Fruit fly (Drosophila melanogaster): Measurements from ENCODE around the gene grp.

The grp gene

DNA sequence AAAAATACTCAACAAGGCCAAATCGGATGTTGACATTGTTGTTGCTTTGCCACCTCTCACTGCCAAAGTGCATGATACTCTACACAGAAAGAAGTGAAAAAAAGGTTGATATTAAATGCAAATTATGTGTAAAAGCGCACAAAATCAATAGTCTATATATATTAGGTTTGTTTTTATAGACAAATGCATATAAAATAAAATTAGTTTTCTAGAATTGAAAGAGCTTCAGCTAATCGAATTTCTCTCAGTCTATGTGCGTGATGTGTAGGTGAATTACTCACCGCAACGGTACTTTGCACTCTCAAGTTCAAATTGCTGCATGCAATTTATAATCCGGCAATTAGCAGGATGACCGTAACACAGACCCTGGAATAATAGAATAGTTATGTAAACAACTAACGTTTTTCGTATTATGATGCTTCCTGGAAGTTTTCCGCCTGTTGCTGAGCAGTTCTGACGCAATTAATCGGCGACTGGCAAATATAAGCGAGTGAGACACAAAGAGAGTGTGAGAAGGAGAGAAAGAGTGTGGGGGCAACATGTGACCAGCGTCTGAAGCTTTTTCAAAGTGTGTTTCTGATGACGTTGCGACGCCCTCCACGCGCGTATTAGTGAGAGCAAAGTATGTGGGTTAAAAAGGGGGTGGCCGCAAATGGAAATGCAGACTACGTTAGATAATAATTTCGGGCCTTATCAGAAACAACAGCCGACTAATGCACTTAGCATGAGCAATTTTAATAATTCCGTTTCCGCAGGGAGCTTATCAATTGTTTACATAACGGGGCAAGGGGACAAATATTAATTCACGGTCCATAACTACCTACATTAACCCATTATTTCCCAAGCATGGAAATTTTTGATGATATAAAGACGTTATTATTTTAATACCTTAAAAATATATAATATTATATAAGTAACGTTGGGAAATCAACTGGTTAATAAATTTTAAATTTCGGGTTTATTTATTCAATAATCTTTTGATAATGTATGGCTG is 41.1 kb downstream of the grp start:
- TF ChIP-seq Mio (GFP tag; optimal IDR thresholded peaks at IDR 0.05) (peak; percentile 38), rgr (GFP tag; optimal IDR thresholded peaks at IDR 0.05) (peak; percentile 98), N (GFP tag; optimal IDR thresholded peaks at IDR 0.05) (no peak), woc (GFP tag; optimal IDR thresholded peaks at IDR 0.05) (peak; percentile 86), Sp1 (GFP tag; optimal IDR thresholded peaks at IDR 0.05) (peak; percentile 96), dl (GFP tag; optimal IDR thresholded peaks at IDR 0.05; ENCODE audit: insufficient read depth in 1 of 2, partially characterized antibody in 2 of 2) (no peak), brk (GFP tag; optimal IDR thresholded peaks at IDR 0.05) (peak; percentile 97), Dfd (GFP tag; optimal IDR thresholded peaks at IDR 0.05) (peak; percentile 64), fru (GFP tag; optimal IDR thresholded peaks at IDR 0.05) (peak; percentile 96), Hr78 (GFP tag; optimal IDR thresholded peaks at IDR 0.05) (no peak), Myc (optimal IDR thresholded peaks at IDR 0.05) (no peak), Jra (GFP tag; optimal IDR thresholded peaks at IDR 0.05) (peak; percentile 96), br (GFP tag; optimal IDR thresholded peaks at IDR 0.05) (peak; percentile 92), Vsx2 (GFP tag; optimal IDR thresholded peaks at IDR 0.05; ENCODE audit: partially characterized antibody) (no peak), h (GFP tag; optimal IDR thresholded peaks at IDR 0.05) (peak; percentile 98), CrebA (GFP tag; optimal IDR thresholded peaks at IDR 0.05; ENCODE audit: borderline replicate concordance) (no peak), OdsH (GFP tag; optimal IDR thresholded peaks at IDR 0.05) (peak; percentile 98), CG9705 (GFP tag; optimal IDR thresholded peaks at IDR 0.05) (peak; percentile 63), jim (GFP tag; optimal IDR thresholded peaks at IDR 0.05) (no peak), dsf (GFP tag; optimal IDR thresholded peaks at IDR 0.05; ENCODE audit: borderline replicate concordance) (peak; percentile 87), Rel (GFP tag; optimal IDR thresholded peaks at IDR 0.05) (peak; percentile 85), Rel (tag; optimal IDR thresholded peaks at IDR 0.05) (peak; percentile 93), Hr83 (GFP tag; optimal IDR thresholded peaks at IDR 0.05; ENCODE audit: poor library complexity, severe bottlenecking) (peak; percentile 25), tai (GFP tag; optimal IDR thresholded peaks at IDR 0.05) (peak; percentile 94), dmrt93B (GFP tag; optimal IDR thresholded peaks at IDR 0.05) (peak; percentile 93), pan (optimal IDR thresholded peaks at IDR 0.05) (no peak), CG32264 (GFP tag; optimal IDR thresholded peaks at IDR 0.05) (peak; percentile 87), usp (GFP tag; optimal IDR thresholded peaks at IDR 0.05) (no peak), psq (GFP tag; optimal IDR thresholded peaks at IDR 0.05) (peak; percentile 95), HLH106 (tag; optimal IDR thresholded peaks at IDR 0.05) (peak; percentile 96), GATAd (GFP tag; optimal IDR thresholded peaks at IDR 0.05) (peak; percentile 91), sage (GFP tag; optimal IDR thresholded peaks at IDR 0.05) (peak; percentile 94), sv (GFP tag; optimal IDR thresholded peaks at IDR 0.05) (peak; percentile 93), foxo (GFP tag; optimal IDR thresholded peaks at IDR 0.05) (peak; percentile 73 to 98), Hnf4 (GFP tag; optimal IDR thresholded peaks at IDR 0.05) (peak; percentile 97), Dif (GFP tag; optimal IDR thresholded peaks at IDR 0.05; ENCODE audit: partially characterized antibody) (peak; percentile 58), ey (GFP tag; optimal IDR thresholded peaks at IDR 0.05) (peak; percentile 97), lola (GFP tag; optimal IDR thresholded peaks at IDR 0.05) (no peak), Abd-B (GFP tag; optimal IDR thresholded peaks at IDR 0.05) (no peak)

DNA sequence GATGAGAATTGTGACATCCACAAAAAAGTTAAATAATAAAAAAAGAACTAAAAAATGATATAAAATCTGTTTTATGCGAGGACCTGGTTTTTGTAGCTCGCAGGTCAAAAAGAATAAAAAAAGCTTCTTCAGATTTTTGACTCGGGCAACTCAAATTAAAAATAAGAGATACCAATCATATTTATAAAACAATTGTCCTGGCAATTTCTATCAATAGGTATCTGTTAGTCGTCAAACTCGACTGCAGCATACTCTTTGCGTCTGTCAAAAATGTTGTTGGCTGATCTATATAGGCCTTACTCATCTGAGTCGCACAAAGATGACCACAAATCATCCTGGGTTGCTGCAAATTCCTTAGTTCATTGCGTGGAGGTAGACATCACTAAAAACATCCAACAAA is 42.7 kb downstream of the grp start:
- TF ChIP-seq dsf (GFP tag; optimal IDR thresholded peaks at IDR 0.05; ENCODE audit: borderline replicate concordance) (no peak), brk (GFP tag; optimal IDR thresholded peaks at IDR 0.05) (no peak), Sp1 (GFP tag; optimal IDR thresholded peaks at IDR 0.05) (no peak), Hnf4 (GFP tag; optimal IDR thresholded peaks at IDR 0.05) (no peak), Hr83 (GFP tag; optimal IDR thresholded peaks at IDR 0.05; ENCODE audit: poor library complexity, severe bottlenecking) (no peak)
